Fruit fly (Drosophila melanogaster): ENCODE data around the gene cyc.

Gene cyc

DNA sequence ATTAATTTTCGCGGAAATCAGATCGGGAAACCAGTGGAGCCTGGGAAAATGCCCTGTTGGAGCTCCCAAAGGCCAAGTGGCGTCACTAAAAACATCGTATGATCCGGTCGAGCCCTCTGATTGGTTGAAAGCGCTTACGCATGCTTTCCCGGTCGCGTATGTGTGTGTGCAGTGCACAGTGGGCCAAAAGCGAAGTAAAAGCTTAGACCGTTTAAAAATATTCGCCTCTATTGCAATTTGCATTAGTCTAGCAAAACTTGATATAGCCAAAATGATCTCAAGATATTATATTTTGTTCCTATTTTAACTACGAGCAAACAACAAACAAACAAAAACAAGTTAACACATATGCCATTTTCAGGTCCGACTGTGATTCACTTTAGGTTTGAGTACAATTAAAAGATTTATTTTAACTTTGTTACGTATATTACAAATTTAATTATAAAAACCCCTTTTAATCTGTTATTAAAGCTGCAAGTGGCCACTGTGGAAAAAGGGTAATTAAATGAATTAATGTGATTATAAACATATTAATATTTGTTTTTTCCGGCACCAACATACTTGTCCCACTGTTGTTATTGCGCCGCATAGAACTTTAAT lies 21.4 kb downstream of the cyc start (continued):
- TF ChIP-seq CG6683 (GFP tag; optimal IDR thresholded peaks at IDR 0.05) (peak; percentile 66), fd3F (GFP tag; optimal IDR thresholded peaks at IDR 0.05) (peak; percentile 81), Nf-YA (GFP tag; IDR thresholded peaks at IDR 0.05) (peak; percentile 89), sd (tag; optimal IDR thresholded peaks at IDR 0.05) (no peak), kni (GFP tag; optimal IDR thresholded peaks at IDR 0.05) (peak; percentile 5), nerfin-2 (GFP tag; IDR thresholded peaks at IDR 0.05; ENCODE audit: partially characterized antibody) (no peak), Mad (GFP tag; optimal IDR thresholded peaks at IDR 0.05) (peak; percentile 78), Atf6 (GFP tag; IDR thresholded peaks at IDR 0.05) (peak; percentile 83), run (tag; optimal IDR thresholded peaks at IDR 0.05) (peak; percentile 73), gcm2 (GFP tag; optimal IDR thresholded peaks at IDR 0.05) (peak; percentile 23), Hmx (GFP tag; optimal IDR thresholded peaks at IDR 0.05) (peak; percentile 69), CG15073 (GFP tag; optimal IDR thresholded peaks at IDR 0.05) (peak; percentile 52), CG6689 (GFP tag; IDR thresholded peaks at IDR 0.05) (peak; percentile 56; the same call in 1 of the 2 replicates), CG9727 (GFP tag; optimal IDR thresholded peaks at IDR 0.05) (peak; percentile 94), CG32772 (GFP tag; IDR thresholded peaks at IDR 0.05) (peak; percentile 61; the same call in 1 of the 2 replicates), dpn (GFP tag; optimal IDR thresholded peaks at IDR 0.05) (peak; percentile 84), Dad (GFP tag; optimal IDR thresholded peaks at IDR 0.05) (peak; percentile 35), jumu (GFP tag; optimal IDR thresholded peaks at IDR 0.05) (peak; percentile 65), CG11695 (GFP tag; IDR thresholded peaks at IDR 0.05) (peak; percentile 71), sqz (GFP tag; optimal IDR thresholded peaks at IDR 0.05) (no peak), unpg (GFP tag; optimal IDR thresholded peaks at IDR 0.05) (peak; percentile 70), CG15011 (GFP tag; optimal IDR thresholded peaks at IDR 0.05) (peak; percentile 88), MESR4 (GFP tag; optimal IDR thresholded peaks at IDR 0.05) (no peak), CG6654 (GFP tag; optimal IDR thresholded peaks at IDR 0.05) (peak; percentile 66), insv (GFP tag; optimal IDR thresholded peaks at IDR 0.05) (peak in 1 of 2 experiments; percentile 63), pzg (GFP tag; optimal IDR thresholded peaks at IDR 0.05) (no peak), p53 (GFP tag; optimal IDR thresholded peaks at IDR 0.05) (no peak), CG11085 (GFP tag; IDR thresholded peaks at IDR 0.05) (0 out of 2 replicates have a peak, but pooled peaks have one; percentile 31), zfh1 (GFP tag; IDR thresholded peaks at IDR 0.05) (peak; percentile 74), sna (GFP tag; IDR thresholded peaks at IDR 0.05; ENCODE audit: partially characterized antibody) (peak; percentile 33; the same call in 1 of the 2 replicates), tap (tag; optimal IDR thresholded peaks at IDR 0.05) (peak; percentile 71), CG13287 (GFP tag; IDR thresholded peaks at IDR 0.05; ENCODE audit: partially characterized antibody) (peak; percentile 7; the same call in 1 of the 2 replicates), CG1602 (GFP tag; optimal IDR thresholded peaks at IDR 0.05) (peak; percentile 73), sc (optimal IDR thresholded peaks at IDR 0.05) (no peak), sc (GFP tag; optimal IDR thresholded peaks at IDR 0.05) (peak; percentile 63), Drgx (GFP tag; IDR thresholded peaks at IDR 0.05) (peak; percentile 78), TFAM (GFP tag; optimal IDR thresholded peaks at IDR 0.05) (peak; percentile 32), Dip3 (GFP tag; optimal IDR thresholded peaks at IDR 0.05) (peak; percentile 63), mam (GFP tag; optimal IDR thresholded peaks at IDR 0.05) (peak; percentile 83), CG14860 (GFP tag; IDR thresholded peaks at IDR 0.05; ENCODE audit: partially characterized antibody) (peak; percentile 44; the same call in 1 of the 3 replicates), NC2β (GFP tag; optimal IDR thresholded peaks at IDR 0.05) (peak; percentile 65), CkIIα-i1 (GFP tag; IDR thresholded peaks at IDR 0.05) (no peak), H15 (GFP tag; IDR thresholded peaks at IDR 0.05) (peak; percentile 60; the same call in 1 of the 3 replicates), emc (GFP tag; optimal IDR thresholded peaks at IDR 0.05) (peak; percentile 36), tio (GFP tag; optimal IDR thresholded peaks at IDR 0.05) (peak; percentile 82), D19A (tag; optimal IDR thresholded peaks at IDR 0.05) (peak; percentile 81), pnt (GFP tag; optimal IDR thresholded peaks at IDR 0.05) (peak; percentile 46), HHEX (GFP tag; optimal IDR thresholded peaks at IDR 0.05) (peak; percentile 86), HLH54F (GFP tag; optimal IDR thresholded peaks at IDR 0.05) (peak; percentile 74), bowl (GFP tag; IDR thresholded peaks at IDR 0.05) (no peak; the same call in 1 of the 2 replicates)
